Worm (Caenorhabditis elegans): ENCODE results near the gene srt-11.

- TF ChIP-seq W03F9.2 (tag; optimal IDR thresholded peaks at IDR 0.05) (no peak), him-1 (tag; optimal IDR thresholded peaks at IDR 0.05) (no peak), dao-5 (tag; optimal IDR thresholded peaks at IDR 0.05) (no peak)
These were observed 6.9 kb downstream of the srt-11 start for ce11 chrII:14812661-14813060.
